Worm (Caenorhabditis elegans): ENCODE measurements around the gene C13G5.2.

DNA sequence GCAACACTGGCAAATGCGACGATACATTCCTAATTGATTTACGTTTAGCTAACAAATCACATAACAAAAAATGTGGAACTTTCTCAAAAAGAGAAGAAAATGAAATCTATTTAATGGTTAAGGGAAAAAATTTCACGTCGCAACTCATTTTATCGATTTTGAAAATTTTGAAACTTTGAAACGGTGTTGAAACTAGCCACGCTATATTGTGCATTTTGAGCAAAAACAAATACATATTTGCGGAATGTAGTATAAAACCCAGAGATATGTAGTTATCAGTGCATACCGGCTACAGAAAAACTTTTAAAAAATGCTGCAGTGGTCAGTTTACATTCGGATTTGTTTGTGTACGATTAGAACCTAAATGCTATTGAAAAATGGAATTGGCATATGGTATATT, 24.6 kb downstream of the C13G5.2 start, which contains the start of gene C06E1.7:
- no peak for TF ChIP-seq cebp-1 (GFP tag; IDR thresholded peaks at IDR 0.05)
- no peak for TF ChIP-seq cebp-1 (tag; optimal IDR thresholded peaks at IDR 0.05)
- TF ChIP-seq B0336.3 (GFP tag; IDR thresholded peaks at IDR 0.05) = no peak
- TF ChIP-seq ama-1 (optimal IDR thresholded peaks at IDR 0.05) = no peak
- no peak for TF ChIP-seq ama-1 (GFP tag; optimal IDR thresholded peaks at IDR 0.05)
- no peak for TF ChIP-seq C17E4.6 (GFP tag; IDR thresholded peaks at IDR 0.05)
- TF ChIP-seq lir-1 (GFP tag; conservative IDR thresholded peaks at IDR 0.05) = no peak
- no peak for TF ChIP-seq tlf-1 (GFP tag; optimal IDR thresholded peaks at IDR 0.05)
- no peak for TF ChIP-seq zfh-2 (GFP tag; conservative IDR thresholded peaks at IDR 0.05)
- TF ChIP-seq athp-1 (tag; optimal IDR thresholded peaks at IDR 0.05) = no peak
- TF ChIP-seq attf-3 (GFP tag; conservative IDR thresholded peaks at IDR 0.05) = no peak
- TF ChIP-seq F57A8.1 (GFP tag; optimal IDR thresholded peaks at IDR 0.05) = no peak
- no peak for TF ChIP-seq lag-1 (GFP tag; IDR thresholded peaks at IDR 0.05)

Measured in whole organism, young adult.